Fruit fly (Drosophila melanogaster) whole organism: ENCODE measurements around the gene jar.

ENCODE experiments used
- CG8478 ChIP-seq: fragments of >200 bp; optimal IDR thresholded peaks from 2 replicates; lab custom pipeline; 2018; ENCODE audit warnings: inconsistent platforms
- Dll ChIP-seq: fragments of >200 bp; optimal IDR thresholded peaks from 2 replicates; lab custom pipeline; 2017
- pan ChIP-seq: fragments of >200 bp; optimal IDR thresholded peaks from 2 replicates; lab custom pipeline; 2017
- psq ChIP-seq: fragments of >200 bp; optimal IDR thresholded peaks from 2 replicates; lab custom pipeline; 2017
- usp ChIP-seq: fragments of >200 bp; optimal IDR thresholded peaks from 2 replicates; lab custom pipeline; 2017; ENCODE audit warnings: missing biosample characterization, missing genetic modification characterization, mixed read lengths

- TF ChIP-seq Dll (no peak), usp (GFP tag; lab: Kevin White, UChicago) (no peak), psq (lab: Kevin White, UChicago) (no peak), pan (no peak), CG8478 (lab: Kevin White, UChicago) (no peak)
Measured at dm6 chr3R:24319083-24319381, 48.0 kb upstream of the jar start.
